Worm (Caenorhabditis elegans) whole organism, L3 larva: ENCODE measurements around the gene abt-1.

Source experiments
- ceh-28 ChIP-seq: fragments of 150-350 bp; optimal IDR thresholded peaks from 2 replicates; lab custom pipeline; 2014; ENCODE audit warnings: missing biosample characterization, missing genetic modification reagents, missing genetic modification characterization
- ceh-82 ChIP-seq: fragments of 150-350 bp; optimal IDR thresholded peaks from 2 replicates; lab custom pipeline; 2014; ENCODE audit warnings: missing biosample characterization, missing genetic modification characterization
- egl-27 ChIP-seq: sonication (generic microtip); optimal IDR thresholded peaks from 4 replicates; lab custom pipeline; 2017; ENCODE audit warnings: missing biosample characterization, missing genetic modification reagents, missing genetic modification characterization
- elt-1 ChIP-seq: fragments of 150-350 bp; optimal IDR thresholded peaks from 2 replicates; lab custom pipeline; 2014; ENCODE audit warnings: missing biosample characterization, missing genetic modification characterization
- fkh-10 ChIP-seq: sonication (generic microtip); optimal IDR thresholded peaks from 2 replicates; lab custom pipeline; 2017; ENCODE audit warnings: missing biosample characterization, missing genetic modification reagents, missing genetic modification characterization
- nhr-237 ChIP-seq: fragments of 150-350 bp; optimal IDR thresholded peaks from 2 replicates; lab custom pipeline; 2014; ENCODE audit warnings: missing biosample characterization, missing genetic modification characterization
- unc-39 ChIP-seq: sonication (generic microtip); optimal IDR thresholded peaks from 4 replicates; lab custom pipeline; 2017; ENCODE audit warnings: missing biosample characterization, missing genetic modification characterization
- ztf-4 ChIP-seq: fragments of 150-350 bp; optimal IDR thresholded peaks from 2 replicates; lab custom pipeline; 2014; ENCODE audit warnings: missing biosample characterization, missing genetic modification characterization

- TF ChIP-seq elt-1 (tag; lab: Kevin White, UChicago) (no peak), unc-39 (tag; lab: Kevin White, UChicago) (no peak), ztf-4 (tag; lab: Kevin White, UChicago) (no peak), fkh-10 (no peak), egl-27 (tag; lab: Kevin White, UChicago) (no peak), ceh-82 (tag; lab: Kevin White, UChicago) (no peak), ceh-28 (tag; lab: Kevin White, UChicago) (no peak), nhr-237 (tag; lab: Kevin White, UChicago) (no peak)
Observed at ce11 chrIV:10232456-10232855, 17.7 kb upstream of the abt-1 start, which contains the start of gene F01G10.4.
